Worm (Caenorhabditis elegans) whole organism, young adult: ENCODE data around the gene K07C5.3.
A peak's percentile ranks its signal among the peaks of the same experiment; 100 is the strongest.

Experiments
- B0035.1 ChIP-seq: sonication (generic microtip); optimal IDR thresholded peaks from 2 replicates; lab custom pipeline; 2016; ENCODE audit warnings: missing genetic modification characterization, mild to moderate bottlenecking, missing compliant biosample characterization, missing genotype, missing genetic modification reagents
- B0261.1 ChIP-seq: sonication (generic microtip); optimal IDR thresholded peaks from 2 replicates; lab custom pipeline; 2016; ENCODE audit warnings: mild to moderate bottlenecking, missing genetic modification characterization, moderate library complexity, missing compliant biosample characterization
- C17E4.6 ChIP-seq: fragments of 200-800 bp; sonication (Bioruptor generic); IDR thresholded peaks from 2 replicates; pipeline ENCODE4 v1.3.6; 2022; ENCODE audit warnings: missing genetic modification reagents, missing genetic modification characterization, missing compliant biosample characterization
- F10E7.11 ChIP-seq: sonication (generic microtip); optimal IDR thresholded peaks from 2 replicates; lab custom pipeline; 2017; ENCODE audit warnings: mild to moderate bottlenecking, missing genetic modification characterization, moderate library complexity, missing compliant biosample characterization
- F33H1.4 ChIP-seq: fragments of 200-800 bp; sonication (Bioruptor generic); IDR thresholded peaks from 2 replicates; pipeline ENCODE4 v1.3.6; 2022; ENCODE audit warnings: missing genetic modification reagents, missing genetic modification characterization, missing compliant biosample characterization
- F39B2.1 ChIP-seq: fragments of 200-800 bp; sonication (Bioruptor generic); IDR thresholded peaks from 2 replicates; pipeline ENCODE4 v1.3.6; 2022; ENCODE audit warnings: missing genetic modification reagents, missing genetic modification characterization, missing compliant biosample characterization
- F52B5.7 ChIP-seq: sonication (generic microtip); optimal IDR thresholded peaks from 2 replicates; lab custom pipeline; 2016; ENCODE audit warnings: mild to moderate bottlenecking, missing genetic modification characterization, missing compliant biosample characterization
- F55B11.4 ChIP-seq: sonication (generic microtip); optimal IDR thresholded peaks from 2 replicates; lab custom pipeline; 2016; ENCODE audit warnings: missing compliant biosample characterization, missing genetic modification characterization, borderline replicate concordance; ENCODE audit not compliant: insufficient read depth
- K12H6.12 ChIP-seq: fragments of 200-800 bp; sonication (Bioruptor generic); optimal IDR thresholded peaks from 2 replicates; lab custom pipeline; 2018; ENCODE audit warnings: mild to moderate bottlenecking, missing genetic modification characterization, missing compliant biosample characterization
- T26A5.8 ChIP-seq: sonication (generic microtip); optimal IDR thresholded peaks from 2 replicates; lab custom pipeline; 2016; ENCODE audit warnings: missing genetic modification characterization, missing compliant biosample characterization
- Y56A3A.18 ChIP-seq: fragments of 200-800 bp; sonication (Bioruptor generic); IDR thresholded peaks from 2 replicates; pipeline ENCODE4 v1.3.6; 2022; ENCODE audit warnings: missing genetic modification reagents, missing genetic modification characterization, missing compliant biosample characterization
- ZK185.1 ChIP-seq: sonication (generic microtip); optimal IDR thresholded peaks from 2 replicates; lab custom pipeline; 2016; ENCODE audit warnings: mild to moderate bottlenecking, missing genetic modification characterization, missing compliant biosample characterization; ENCODE audit not compliant: poor library complexity, severe bottlenecking
- aptf-2 ChIP-seq: fragments of 200-800 bp; sonication (Bioruptor generic); conservative IDR thresholded peaks from 2 replicates; pipeline ENCODE4 v1.3.6; 2022; ENCODE audit warnings: missing genetic modification reagents, missing genetic modification characterization, missing compliant biosample characterization
- athp-1 ChIP-seq: sonication (generic microtip); optimal IDR thresholded peaks from 2 replicates; lab custom pipeline; 2017; ENCODE audit warnings: mild to moderate bottlenecking, missing genetic modification characterization, missing compliant biosample characterization
- attf-5 ChIP-seq: fragments of 200-800 bp; sonication (Bioruptor generic); optimal IDR thresholded peaks from 2 replicates; lab custom pipeline; 2018; ENCODE audit warnings: mild to moderate bottlenecking, missing genetic modification characterization, missing compliant biosample characterization
- bed-2 ChIP-seq: fragments of 200-800 bp; sonication (Bioruptor generic); IDR thresholded peaks from 2 replicates; pipeline ENCODE4 v1.3.6; 2022; ENCODE audit warnings: missing genetic modification reagents, missing genetic modification characterization, missing compliant biosample characterization
- ceh-40 ChIP-seq: fragments of 200-800 bp; sonication (Bioruptor generic); IDR thresholded peaks from 2 replicates; pipeline ENCODE4 v1.3.6; 2022; ENCODE audit warnings: missing genetic modification characterization, missing compliant biosample characterization
- ceh-58 ChIP-seq: fragments of 200-800 bp; sonication (Bioruptor generic); IDR thresholded peaks from 2 replicates; pipeline ENCODE4 v1.3.6; 2022; ENCODE audit warnings: missing genetic modification characterization, missing compliant biosample characterization
- ceh-79 ChIP-seq: sonication (generic microtip); optimal IDR thresholded peaks from 2 replicates; lab custom pipeline; 2017; ENCODE audit warnings: mild to moderate bottlenecking, missing genetic modification characterization, missing compliant biosample characterization
- die-1 ChIP-seq: sonication (generic microtip); optimal IDR thresholded peaks from 2 replicates; lab custom pipeline; 2016; ENCODE audit warnings: missing genotype, mild to moderate bottlenecking, missing genetic modification characterization, missing compliant biosample characterization
- efl-1 ChIP-seq: fragments of 150-350 bp; optimal IDR thresholded peaks from 2 replicates; lab custom pipeline; 2014; ENCODE audit warnings: missing biosample characterization, missing genetic modification reagents, missing genetic modification characterization
- ets-4 ChIP-seq: fragments of 200-800 bp; sonication (Bioruptor generic); optimal IDR thresholded peaks from 2 replicates; lab custom pipeline; 2018; ENCODE audit warnings: mild to moderate bottlenecking, missing genetic modification characterization, missing compliant biosample characterization
- gei-17 ChIP-seq: fragments of 200-800 bp; sonication (Bioruptor generic); optimal IDR thresholded peaks from 2 replicates; lab custom pipeline; 2018; ENCODE audit warnings: mild to moderate bottlenecking, missing genetic modification characterization, missing compliant biosample characterization
- hlh-12 ChIP-seq: sonication (generic microtip); optimal IDR thresholded peaks from 2 replicates; lab custom pipeline; 2016; ENCODE audit warnings: missing genetic modification characterization, missing compliant biosample characterization
- hmg-20 ChIP-seq: fragments of 200-800 bp; sonication (Bioruptor generic); IDR thresholded peaks from 2 replicates; pipeline ENCODE4 v1.3.6; 2022; ENCODE audit warnings: missing genetic modification reagents, missing genetic modification characterization, missing compliant biosample characterization
- hrde-1 ChIP-seq: sonication (generic microtip); optimal IDR thresholded peaks from 2 replicates; lab custom pipeline; 2016; ENCODE audit warnings: missing genetic modification characterization, mild to moderate bottlenecking, missing compliant biosample characterization, moderate library complexity, missing genotype, missing genetic modification reagents, borderline replicate concordance
- let-526 ChIP-seq: fragments of 200-800 bp; sonication (Bioruptor generic); IDR thresholded peaks from 2 replicates; pipeline ENCODE4 v1.3.6; 2022; ENCODE audit warnings: missing genetic modification reagents, missing genetic modification characterization, missing compliant biosample characterization
- lin-40 ChIP-seq: sonication (generic microtip); optimal IDR thresholded peaks from 2 replicates; lab custom pipeline; 2016; ENCODE audit warnings: missing genetic modification characterization, mild to moderate bottlenecking, missing compliant biosample characterization, missing genotype, missing genetic modification reagents
- lin-54 ChIP-seq: fragments of 200-800 bp; sonication (Bioruptor generic); optimal IDR thresholded peaks from 2 replicates; lab custom pipeline; 2018; ENCODE audit warnings: mild to moderate bottlenecking, missing genetic modification characterization, missing compliant biosample characterization
- lir-1 ChIP-seq: fragments of 200-800 bp; sonication (Bioruptor generic); conservative IDR thresholded peaks from 2 replicates; pipeline ENCODE4 v1.3.6; 2022; ENCODE audit warnings: missing genetic modification reagents, missing genetic modification characterization, missing compliant biosample characterization
- madf-8 ChIP-seq: fragments of 200-800 bp; sonication (Bioruptor generic); conservative IDR thresholded peaks from 2 replicates; pipeline ENCODE4 v1.3.6; 2022; ENCODE audit warnings: missing genetic modification reagents, missing genetic modification characterization, missing compliant biosample characterization
- mel-28 ChIP-seq: sonication (generic microtip); optimal IDR thresholded peaks from 2 replicates; lab custom pipeline; 2016; ENCODE audit warnings: borderline replicate concordance, mild to moderate bottlenecking, missing genetic modification characterization, missing compliant biosample characterization
- mes-4 ChIP-seq: sonication (generic microtip); optimal IDR thresholded peaks from 2 replicates; lab custom pipeline; 2016; ENCODE audit warnings: missing genotype, missing genetic modification characterization, missing compliant biosample characterization
- nfyb-1 ChIP-seq: fragments of 200-800 bp; sonication (Bioruptor generic); IDR thresholded peaks from 2 replicates; pipeline ENCODE4 v1.3.6; 2022; ENCODE audit warnings: missing genetic modification reagents, missing genetic modification characterization, missing compliant biosample characterization
- nhr-120 ChIP-seq: fragments of 200-800 bp; sonication (Bioruptor generic); IDR thresholded peaks from 2 replicates; pipeline ENCODE4 v1.3.6; 2022; ENCODE audit warnings: missing genetic modification characterization, missing compliant biosample characterization
- nhr-179 ChIP-seq: sonication (generic microtip); optimal IDR thresholded peaks from 2 replicates; lab custom pipeline; 2016; ENCODE audit warnings: mild to moderate bottlenecking, missing genetic modification characterization, missing compliant biosample characterization
- sdz-38 ChIP-seq: sonication (generic microtip); optimal IDR thresholded peaks from 2 replicates; lab custom pipeline; 2016; ENCODE audit warnings: missing genotype, missing genetic modification characterization, missing compliant biosample characterization
- sea-2 ChIP-seq: fragments of 200-800 bp; sonication (Bioruptor generic); IDR thresholded peaks from 2 replicates; pipeline ENCODE4 v1.3.6; 2022; ENCODE audit warnings: missing genetic modification characterization, missing compliant biosample characterization
- snpc-1.1 ChIP-seq: sonication (generic microtip); optimal IDR thresholded peaks from 2 replicates; lab custom pipeline; 2017; ENCODE audit warnings: missing genetic modification characterization, mild to moderate bottlenecking, missing compliant biosample characterization, antibody characterized with exemption, moderate library complexity, missing genotype, missing genetic modification reagents; ENCODE audit not compliant: insufficient read depth
- snpc-4 ChIP-seq, 5 experiments: fragments of 150-350 bp in 1 of 5; sonication (generic microtip) in 4 of 5; optimal IDR thresholded peaks; 2 replicates each; lab custom pipeline; 2014 to 2018; ENCODE audit warnings: missing genetic modification characterization in 5 of 5, missing biosample characterization in 3 of 5, antibody characterized with exemption in 2 of 5, mild to moderate bottlenecking in 2 of 5, missing compliant biosample characterization in 2 of 5, missing genotype in 2 of 5, moderate library complexity in 2 of 5, missing genetic modification reagents in 1 of 5
- somi-1 ChIP-seq: fragments of 200-800 bp; sonication (Bioruptor generic); optimal IDR thresholded peaks from 2 replicates; lab custom pipeline; 2018; ENCODE audit warnings: mild to moderate bottlenecking, missing genetic modification characterization, missing compliant biosample characterization
- tbp1 ChIP-seq: fragments of 200-800 bp; sonication (Bioruptor generic); optimal IDR thresholded peaks from 2 replicates; lab custom pipeline; 2018; ENCODE audit warnings: mild to moderate bottlenecking, missing genetic modification characterization, missing compliant biosample characterization
- tbx-9 ChIP-seq: sonication (generic microtip); optimal IDR thresholded peaks from 2 replicates; lab custom pipeline; 2016; ENCODE audit warnings: borderline replicate concordance, missing genetic modification characterization, inconsistent platforms, missing compliant biosample characterization
- tlf-1 ChIP-seq: fragments of 200-800 bp; sonication (Bioruptor generic); optimal IDR thresholded peaks from 2 replicates; lab custom pipeline; 2018; ENCODE audit warnings: mild to moderate bottlenecking, missing genetic modification characterization, missing compliant biosample characterization
- xnd-1 ChIP-seq: sonication (generic microtip); optimal IDR thresholded peaks from 2 replicates; lab custom pipeline; 2016; ENCODE audit warnings: missing genotype, missing genetic modification reagents, missing genetic modification characterization, missing compliant biosample characterization
- zfh-2 ChIP-seq: fragments of 200-800 bp; sonication (Bioruptor generic); conservative IDR thresholded peaks from 2 replicates; pipeline ENCODE4 v1.3.6; 2022; ENCODE audit warnings: missing genetic modification reagents, missing genetic modification characterization, missing compliant biosample characterization
- ztf-26 ChIP-seq: sonication (generic microtip); optimal IDR thresholded peaks from 2 replicates; lab custom pipeline; 2017; ENCODE audit warnings: missing genetic modification characterization, missing compliant biosample characterization
- ztf-3 ChIP-seq: fragments of 200-800 bp; sonication (Bioruptor generic); optimal IDR thresholded peaks from 2 replicates; lab custom pipeline; 2018; ENCODE audit warnings: mild to moderate bottlenecking, missing genetic modification characterization, missing compliant biosample characterization

K07C5.3 gene

ce11 chrV:10361830-10362397 lies 19.1 kb downstream of the K07C5.3 start, which contains the start of gene cash-1 (continued):
- TF ChIP-seq sea-2 (GFP tag; lab: Robert Waterston, UW) (no peak), xnd-1 (tag; lab: Kevin White, UChicago) (peak; percentile 43), hrde-1 (tag; lab: Kevin White, UChicago) (no peak), lin-54 (GFP tag; lab: Kevin White, UChicago) (peak; percentile 83), somi-1 (GFP tag; lab: Kevin White, UChicago) (no peak), die-1 (tag; lab: Kevin White, UChicago) (no peak), ztf-3 (GFP tag; lab: Kevin White, UChicago) (no peak), tlf-1 (GFP tag; lab: Kevin White, UChicago) (peak; percentile 66), lir-1 (no peak), nfyb-1 (peak; percentile 41; the same call in 1 of the 2 replicates), tbx-9 (no peak), zfh-2 (GFP tag; lab: Robert Waterston, UW) (no peak), athp-1 (no peak), F55B11.4 (tag; lab: Kevin White, UChicago) (no peak), Y56A3A.18 (GFP tag; lab: Robert Waterston, UW) (no peak), snpc-4 (GFP tag; optimal IDR thresholded peaks at IDR 0.05; lab: Kevin White, UChicago) (no peak), snpc-4 (tag; optimal IDR thresholded peaks at IDR 0.05; lab: Kevin White, UChicago) (peak in 3 of 4 experiments; percentile 43 to 64 (median 52)), ztf-26 (tag; lab: Kevin White, UChicago) (no peak), ceh-40 (GFP tag; lab: Robert Waterston, UW) (no peak), F39B2.1 (no peak), F52B5.7 (tag; lab: Kevin White, UChicago) (no peak), efl-1 (GFP tag; lab: Kevin White, UChicago) (peak; percentile 75), F33H1.4 (GFP tag; lab: Robert Waterston, UW) (peak; percentile 54), ets-4 (no peak), C17E4.6 (GFP tag; lab: Robert Waterston, UW) (no peak), let-526 (GFP tag; lab: Robert Waterston, UW) (0 out of 2 replicates have a peak, but pooled peaks have one; percentile 55), madf-8 (GFP tag; lab: Robert Waterston, UW) (peak; percentile 71), snpc-1.1 (tag; lab: Kevin White, UChicago) (no peak), K12H6.12 (peak; percentile 36), ceh-79 (tag; lab: Kevin White, UChicago) (no peak), lin-40 (tag; lab: Kevin White, UChicago) (peak; percentile 41), gei-17 (GFP tag; lab: Kevin White, UChicago) (no peak), nhr-179 (no peak), T26A5.8 (tag; lab: Kevin White, UChicago) (no peak), F10E7.11 (no peak), sdz-38 (no peak), attf-5 (GFP tag; lab: Kevin White, UChicago) (peak; percentile 88), hmg-20 (no peak), aptf-2 (GFP tag; lab: Robert Waterston, UW) (no peak), bed-2 (GFP tag; lab: Robert Waterston, UW) (no peak), B0035.1 (tag; lab: Kevin White, UChicago) (no peak), mel-28 (tag; lab: Kevin White, UChicago) (no peak), tbp1 (GFP tag; lab: Kevin White, UChicago) (peak; percentile 53), mes-4 (tag; lab: Kevin White, UChicago) (no peak), hlh-12 (no peak), nhr-120 (GFP tag; lab: Robert Waterston, UW) (no peak), B0261.1 (tag; lab: Kevin White, UChicago) (no peak), ceh-58 (GFP tag; lab: Robert Waterston, UW) (no peak), ZK185.1 (tag; lab: Kevin White, UChicago) (peak; percentile 47)
